Worm (Caenorhabditis elegans) whole organism, L4 larva: ENCODE data around the gene sfrp-1.

Source experiments
- Y105C5A.15 ChIP-seq: fragments of 200-800 bp; sonication (Bioruptor generic); IDR thresholded peaks from 2 replicates; pipeline ENCODE4 v1.3.6; 2022; ENCODE audit warnings: missing genetic modification characterization, missing compliant biosample characterization
- ceh-82 ChIP-seq: sonication (generic microtip); optimal IDR thresholded peaks from 2 replicates; lab custom pipeline; 2017; ENCODE audit warnings: missing biosample characterization, missing genetic modification characterization
- hlh-30 ChIP-seq: sonication (generic microtip); optimal IDR thresholded peaks from 2 replicates; lab custom pipeline; 2017; ENCODE audit warnings: antibody characterized with exemption, mild to moderate bottlenecking, missing genetic modification characterization, missing compliant biosample characterization; ENCODE audit not compliant: insufficient read depth
- lin-15B ChIP-seq: fragments of 150-350 bp; sonication (generic microtip); optimal IDR thresholded peaks from 3 replicates; lab custom pipeline; 2014; ENCODE audit warnings: missing biosample characterization, missing genetic modification characterization
- nhr-76 ChIP-seq: fragments of 150-350 bp; optimal IDR thresholded peaks from 2 replicates; lab custom pipeline; 2014; ENCODE audit warnings: missing biosample characterization, missing genetic modification characterization
- pha-4 ChIP-seq, 2 experiments: fragments of 150-350 bp in 1 of 2; fragments of 200-800 bp in 1 of 2; sonication (Bioruptor generic) in 1 of 2; IDR thresholded peaks in 1 of 2; optimal IDR thresholded peaks in 1 of 2; 2 replicates each; pipeline versions ENCODE4 v1.3.6 to Lab custom; 2014 to 2022; ENCODE audit warnings: missing genetic modification characterization in 2 of 2, missing genetic modification reagents in 2 of 2, missing biosample characterization in 1 of 2, missing compliant biosample characterization in 1 of 2
- tra-1 ChIP-seq: fragments of 200-800 bp; sonication (Bioruptor generic); IDR thresholded peaks from 2 replicates; pipeline ENCODE4 v1.3.6; 2022; ENCODE audit warnings: missing genetic modification reagents, missing genetic modification characterization, missing compliant biosample characterization
- zag-1 ChIP-seq: fragments of 150-350 bp; optimal IDR thresholded peaks from 2 replicates; lab custom pipeline; 2014; ENCODE audit warnings: missing biosample characterization, missing genetic modification characterization

- TF ChIP-seq ceh-82 (no peak), Y105C5A.15 (GFP tag; lab: Robert Waterston, UW) (no peak), lin-15B (tag; lab: Kevin White, UChicago) (no peak), hlh-30 (tag; lab: Kevin White, UChicago) (no peak), nhr-76 (tag; lab: Kevin White, UChicago) (no peak), zag-1 (no peak), pha-4 (GFP tag; IDR thresholded peaks at IDR 0.05; lab: Robert Waterston, UW) (no peak), pha-4 (tag; optimal IDR thresholded peaks at IDR 0.05; lab: Kevin White, UChicago) (no peak), tra-1 (GFP tag; lab: Robert Waterston, UW) (no peak)
These were observed 24.7 kb downstream of the sfrp-1 start for ce11 chrIV:6377335-6378069.
